Worm (Caenorhabditis elegans) whole organism, L3 larva: ENCODE measurements around the gene Y49F6A.11.

ENCODE experiments used
- R02D3.7 ChIP-seq: fragments of 150-350 bp; optimal IDR thresholded peaks from 2 replicates; lab custom pipeline; 2014; ENCODE audit warnings: missing biosample characterization, missing genetic modification characterization
- ZK546.5 ChIP-seq: sonication (generic microtip); optimal IDR thresholded peaks from 2 replicates; lab custom pipeline; 2017; ENCODE audit warnings: missing biosample characterization, missing genetic modification characterization
- aly-2 ChIP-seq: fragments of 150-350 bp; optimal IDR thresholded peaks from 2 replicates; lab custom pipeline; 2014; ENCODE audit warnings: missing biosample characterization, missing genetic modification characterization
- ama-1 ChIP-seq: fragments of 150-350 bp; optimal IDR thresholded peaks from 2 replicates; lab custom pipeline; 2018
- ceh-28 ChIP-seq: fragments of 150-350 bp; optimal IDR thresholded peaks from 2 replicates; lab custom pipeline; 2014; ENCODE audit warnings: missing biosample characterization, missing genetic modification reagents, missing genetic modification characterization
- ceh-82 ChIP-seq: fragments of 150-350 bp; optimal IDR thresholded peaks from 2 replicates; lab custom pipeline; 2014; ENCODE audit warnings: missing biosample characterization, missing genetic modification characterization
- ceh-9 ChIP-seq: sonication (generic microtip); optimal IDR thresholded peaks from 2 replicates; lab custom pipeline; 2018; ENCODE audit warnings: missing biosample characterization, missing genetic modification characterization
- daf-12 ChIP-seq: fragments of 150-350 bp; optimal IDR thresholded peaks from 2 replicates; lab custom pipeline; 2014; ENCODE audit warnings: missing biosample characterization, missing genetic modification reagents, missing genetic modification characterization
- egl-5 ChIP-seq: fragments of 150-350 bp; optimal IDR thresholded peaks from 2 replicates; lab custom pipeline; 2017; ENCODE audit warnings: missing biosample characterization, missing genetic modification reagents, missing genetic modification characterization, inconsistent platforms
- elt-1 ChIP-seq: fragments of 150-350 bp; optimal IDR thresholded peaks from 2 replicates; lab custom pipeline; 2014; ENCODE audit warnings: missing biosample characterization, missing genetic modification characterization
- elt-2 ChIP-seq: sonication (generic microtip); optimal IDR thresholded peaks from 2 replicates; lab custom pipeline; 2016; ENCODE audit warnings: missing genetic modification reagents, mild to moderate bottlenecking, missing genetic modification characterization, missing compliant biosample characterization
- elt-3 ChIP-seq, 3 experiments: fragments of 150-350 bp in 1 of 3; sonication (generic microtip) in 2 of 3; optimal IDR thresholded peaks; 2 replicates in 2 of 3; 4 replicates in 1 of 3; lab custom pipeline; 2014 to 2017; ENCODE audit warnings: missing biosample characterization in 3 of 3, missing genetic modification characterization in 3 of 3
- fkh-10 ChIP-seq: sonication (generic microtip); optimal IDR thresholded peaks from 2 replicates; lab custom pipeline; 2017; ENCODE audit warnings: missing biosample characterization, missing genetic modification reagents, missing genetic modification characterization
- fos-1 ChIP-seq: fragments of 150-350 bp; optimal IDR thresholded peaks from 2 replicates; lab custom pipeline; 2014; ENCODE audit warnings: missing biosample characterization, missing genetic modification characterization
- jun-1 ChIP-seq: fragments of 150-350 bp; optimal IDR thresholded peaks from 2 replicates; lab custom pipeline; 2014; ENCODE audit warnings: missing biosample characterization, missing genetic modification reagents, missing genetic modification characterization
- lin-15B ChIP-seq: fragments of 150-350 bp; optimal IDR thresholded peaks from 2 replicates; lab custom pipeline; 2014; ENCODE audit warnings: missing biosample characterization, missing genetic modification characterization
- lin-39 ChIP-seq: fragments of 150-350 bp; optimal IDR thresholded peaks from 2 replicates; lab custom pipeline; 2018; ENCODE audit warnings: missing biosample characterization, missing genetic modification reagents, missing genetic modification characterization
- lsy-12 ChIP-seq: sonication (generic microtip); optimal IDR thresholded peaks from 2 replicates; lab custom pipeline; 2016; ENCODE audit warnings: mild to moderate bottlenecking, missing genetic modification characterization, missing compliant biosample characterization
- mdl-1 ChIP-seq: fragments of 150-350 bp; optimal IDR thresholded peaks from 2 replicates; lab custom pipeline; 2014; ENCODE audit warnings: missing biosample characterization, missing genetic modification characterization
- mml-1 ChIP-seq: fragments of 150-350 bp; sonication (generic microtip); optimal IDR thresholded peaks from 3 replicates; lab custom pipeline; 2014; ENCODE audit warnings: missing biosample characterization, missing genetic modification characterization
- nfya-1 ChIP-seq: sonication (generic microtip); optimal IDR thresholded peaks from 2 replicates; lab custom pipeline; 2017; ENCODE audit warnings: missing genetic modification characterization, mild to moderate bottlenecking, missing compliant biosample characterization, antibody characterized with exemption, moderate library complexity; ENCODE audit not compliant: insufficient read depth
- nhr-11 ChIP-seq: fragments of 150-350 bp; optimal IDR thresholded peaks from 2 replicates; lab custom pipeline; 2014; ENCODE audit warnings: missing biosample characterization, missing genetic modification characterization
- nhr-12 ChIP-seq: fragments of 150-350 bp; optimal IDR thresholded peaks from 2 replicates; lab custom pipeline; 2014; ENCODE audit warnings: missing biosample characterization, missing genetic modification characterization
- nhr-23 ChIP-seq: fragments of 150-350 bp; optimal IDR thresholded peaks from 2 replicates; lab custom pipeline; 2014; ENCODE audit warnings: missing biosample characterization, missing genetic modification reagents, missing genetic modification characterization
- nhr-237 ChIP-seq: fragments of 150-350 bp; optimal IDR thresholded peaks from 2 replicates; lab custom pipeline; 2014; ENCODE audit warnings: missing biosample characterization, missing genetic modification characterization
- nhr-25 ChIP-seq: sonication (generic microtip); optimal IDR thresholded peaks from 2 replicates; lab custom pipeline; 2017; ENCODE audit warnings: missing biosample characterization, missing genetic modification characterization
- nhr-43 ChIP-seq: sonication (generic microtip); optimal IDR thresholded peaks from 2 replicates; lab custom pipeline; 2016; ENCODE audit warnings: mild to moderate bottlenecking, missing genetic modification characterization, missing compliant biosample characterization; ENCODE audit not compliant: poor library complexity, severe bottlenecking
- nhr-67 ChIP-seq: fragments of 150-350 bp; optimal IDR thresholded peaks from 2 replicates; lab custom pipeline; 2014; ENCODE audit warnings: missing biosample characterization, missing genetic modification characterization
- nhr-76 ChIP-seq: fragments of 150-350 bp; sonication (generic microtip); optimal IDR thresholded peaks from 5 replicates; lab custom pipeline; 2014; ENCODE audit warnings: missing biosample characterization, missing genetic modification characterization
- nhr-77 ChIP-seq: fragments of 150-350 bp; optimal IDR thresholded peaks from 2 replicates; lab custom pipeline; 2014; ENCODE audit warnings: missing biosample characterization, missing genetic modification characterization
- sea-2 ChIP-seq: fragments of 150-350 bp; sonication (generic microtip); optimal IDR thresholded peaks from 4 replicates; lab custom pipeline; 2014; ENCODE audit warnings: missing biosample characterization, missing genetic modification reagents, missing genetic modification characterization
- skn-1 ChIP-seq: fragments of 150-350 bp; optimal IDR thresholded peaks from 2 replicates; lab custom pipeline; 2014; ENCODE audit warnings: missing biosample characterization, missing genetic modification characterization
- snpc-4 ChIP-seq: fragments of 150-350 bp; optimal IDR thresholded peaks from 2 replicates; lab custom pipeline; 2014; ENCODE audit warnings: missing biosample characterization, missing genetic modification characterization
- tbx-2 ChIP-seq: sonication (generic microtip); optimal IDR thresholded peaks from 2 replicates; lab custom pipeline; 2016; ENCODE audit warnings: mild to moderate bottlenecking, missing genetic modification characterization, missing compliant biosample characterization
- zag-1 ChIP-seq: fragments of 150-350 bp; optimal IDR thresholded peaks from 2 replicates; lab custom pipeline; 2014; ENCODE audit warnings: missing biosample characterization, missing genetic modification characterization
- ztf-11 ChIP-seq: fragments of 150-350 bp; optimal IDR thresholded peaks from 2 replicates; lab custom pipeline; 2014; ENCODE audit warnings: missing biosample characterization, missing genetic modification characterization

The Y49F6A.11 gene

ce11 chrII:3557417-3557816 lies 41.2 kb downstream of the Y49F6A.11 start, which contains the start of gene lgc-45:
Gene lgc-45 (plus strand): TSS chrII:3557472.
- no peak for TF ChIP-seq lin-15B
- no peak for TF ChIP-seq mml-1 (tag; lab: Kevin White, UChicago)
- no peak for TF ChIP-seq nhr-77 (tag; lab: Kevin White, UChicago)
- TF ChIP-seq elt-1 (tag; lab: Kevin White, UChicago) = no peak
- TF ChIP-seq ceh-28 (tag; lab: Kevin White, UChicago) = no peak
- TF ChIP-seq nhr-12 (tag; lab: Kevin White, UChicago) = no peak
- no peak for TF ChIP-seq lin-39 (tag; lab: Kevin White, UChicago)
- no peak for TF ChIP-seq nhr-23 (tag; lab: Kevin White, UChicago)
- no peak for TF ChIP-seq daf-12
- TF ChIP-seq egl-5 = no peak
- TF ChIP-seq ZK546.5 (tag; lab: Kevin White, UChicago) = no peak
- TF ChIP-seq ztf-11 = no peak
- no peak for TF ChIP-seq fkh-10
- TF ChIP-seq sea-2 (GFP tag; lab: Kevin White, UChicago) = no peak
- TF ChIP-seq aly-2 (tag; lab: Kevin White, UChicago) = no peak
- TF ChIP-seq snpc-4 (tag; lab: Kevin White, UChicago) = no peak

DNA sequence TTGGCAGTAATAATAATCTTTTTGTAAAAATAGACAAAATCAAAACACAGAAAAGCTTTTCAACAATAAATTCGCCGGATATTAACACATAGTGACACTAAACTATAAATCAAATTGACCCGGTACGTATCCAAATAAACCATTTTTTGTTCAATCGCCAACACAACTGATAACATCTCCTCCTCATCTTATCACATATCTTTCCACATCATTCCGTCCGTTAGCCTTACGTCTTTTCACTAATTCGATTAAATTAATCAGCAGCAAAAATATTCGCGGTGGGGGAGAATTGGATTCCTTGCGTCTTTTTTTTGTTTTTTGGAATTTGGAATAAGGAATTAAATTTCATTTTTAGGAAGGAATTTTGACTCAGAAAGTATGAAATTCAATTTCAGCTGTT lies 42.0 kb downstream of the Y49F6A.11 start:
- no peak for TF ChIP-seq ceh-9 (tag; lab: Kevin White, UChicago)
- TF ChIP-seq nhr-76 (tag; lab: Kevin White, UChicago) = no peak
- TF ChIP-seq R02D3.7 (tag; lab: Kevin White, UChicago) = no peak
- TF ChIP-seq, all 47 proteins: peak for 0

ce11 chrII:3555281-3555680 lies 43.3 kb downstream of the Y49F6A.11 start:
- no peak for TF ChIP-seq nhr-23 (tag; lab: Kevin White, UChicago)
- TF ChIP-seq nhr-43 = peak; percentile 12

DNA sequence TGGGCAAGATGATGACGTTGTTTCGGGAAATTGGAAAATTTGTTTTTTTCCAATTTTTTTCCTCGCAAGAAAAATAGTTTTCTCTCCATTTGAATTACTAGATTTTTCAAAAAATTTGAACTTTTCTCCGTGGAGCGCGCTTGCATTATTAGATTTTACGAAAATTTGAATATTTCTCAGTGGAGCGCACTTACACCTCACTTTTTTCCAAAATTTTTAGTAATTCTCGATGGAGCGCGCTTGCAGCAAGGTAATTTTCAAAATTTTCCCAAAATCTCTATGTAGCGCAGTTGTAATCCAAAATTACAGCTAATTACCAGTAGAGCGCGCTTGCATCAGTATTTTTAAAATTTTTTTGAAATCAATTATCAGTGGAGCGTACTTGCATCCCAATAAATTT lies 43.9 kb downstream of the Y49F6A.11 start:
- TF ChIP-seq ZK546.5 (tag; lab: Kevin White, UChicago) = no peak
- no peak for TF ChIP-seq egl-5
- TF ChIP-seq mdl-1 (tag; lab: Kevin White, UChicago) = no peak
- TF ChIP-seq tbx-2 (tag; lab: Kevin White, UChicago) = no peak
- TF ChIP-seq R02D3.7 (tag; lab: Kevin White, UChicago) = no peak
- no peak for TF ChIP-seq nhr-67 (tag; lab: Kevin White, UChicago)
- no peak for TF ChIP-seq skn-1
- no peak for TF ChIP-seq fos-1 (tag; lab: Kevin White, UChicago)
- no peak for TF ChIP-seq jun-1 (tag; lab: Kevin White, UChicago)
- no peak for TF ChIP-seq ceh-28 (tag; lab: Kevin White, UChicago)

DNA sequence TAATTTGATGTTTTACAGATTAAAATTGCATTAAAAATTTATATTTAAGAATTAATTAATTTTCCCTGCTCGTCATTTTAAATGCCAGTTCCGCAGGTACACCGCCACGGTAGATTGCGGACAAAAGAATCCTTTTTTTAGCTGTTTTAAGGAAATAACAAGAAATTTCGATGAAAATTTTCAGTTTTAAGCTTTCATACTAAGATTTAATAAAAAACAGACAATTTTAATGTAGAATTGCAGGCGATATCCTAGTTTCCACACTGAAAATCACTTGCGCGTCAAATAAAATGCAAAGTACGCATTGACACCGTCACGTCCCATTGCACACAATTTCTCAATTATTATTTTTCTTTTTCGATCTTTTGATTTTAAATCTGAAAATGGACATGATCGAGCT lies 45.2 kb downstream of the Y49F6A.11 start, which contains the start of gene dnc-3:
Gene dnc-3, plus strand, starts transcription at position 272 of the 400 bp plus-strand sequence.
- TF ChIP-seq nhr-23 (tag; lab: Kevin White, UChicago) (peak; percentile 21), ZK546.5 (tag; lab: Kevin White, UChicago) (no peak), lin-39 (tag; lab: Kevin White, UChicago) (no peak), mdl-1 (tag; lab: Kevin White, UChicago) (no peak), ama-1 (no peak), nhr-43 (no peak), nhr-237 (no peak), ceh-82 (tag; lab: Kevin White, UChicago) (no peak), nhr-11 (no peak), nfya-1 (peak; percentile 51), sea-2 (GFP tag; lab: Kevin White, UChicago) (no peak), elt-2 (peak; percentile 28), nhr-12 (tag; lab: Kevin White, UChicago) (no peak), lsy-12 (no peak), skn-1 (no peak), zag-1 (tag; lab: Kevin White, UChicago) (no peak), lin-15B (peak; percentile 59), R02D3.7 (tag; lab: Kevin White, UChicago) (no peak), elt-3 (tag; optimal IDR thresholded peaks at IDR 0.05; lab: Kevin White, UChicago) (no peak), ceh-28 (tag; lab: Kevin White, UChicago) (peak; percentile 29), nhr-25 (tag; lab: Kevin White, UChicago) (no peak), nhr-77 (tag; lab: Kevin White, UChicago) (no peak), tbx-2 (tag; lab: Kevin White, UChicago) (peak; percentile 53), snpc-4 (tag; lab: Kevin White, UChicago) (peak; percentile 5), ceh-9 (tag; lab: Kevin White, UChicago) (no peak)
